Worm (Caenorhabditis elegans) whole organism, L1 larva: Measurements from ENCODE around the gene R11G11.16.

ENCODE experiments used
- grh-1 ChIP-seq: fragments of 200-800 bp; sonication (Bioruptor generic); IDR thresholded peaks from 2 replicates; pipeline ENCODE4 v1.3.6; 2022; ENCODE audit warnings: missing genetic modification reagents, missing genetic modification characterization, missing compliant biosample characterization
- nhr-11 ChIP-seq: fragments of 150-350 bp; optimal IDR thresholded peaks from 2 replicates; lab custom pipeline; 2014; ENCODE audit warnings: missing biosample characterization, missing genetic modification characterization
- sox-4 ChIP-seq: sonication (generic microtip); optimal IDR thresholded peaks from 2 replicates; lab custom pipeline; 2016; ENCODE audit warnings: missing genetic modification characterization, missing compliant biosample characterization

ce11 chrV:539040-539510 is 14.1 kb upstream of the R11G11.16 start, which contains the start of gene nhr-155:
- TF ChIP-seq grh-1 (GFP tag; lab: Robert Waterston, UW) (no peak), nhr-11 (no peak), sox-4 (tag; lab: Kevin White, UChicago) (no peak)
